ENCODE assay signal across 4 worm cellular contexts in genomic region chrIII:6374947-6375415, ce11.
TF ChIP-seq lines count a peak whose summit lies in the region.

Gene rps-13 (minus strand): TSS chrIII:6374997.
Gene nfx-1 (plus strand): TSS chrIII:6375379.

TF ChIP-seq in whole organism, L2 larva, 48 proteins besides CTCF, POLR2A, EP300 and RAD21 (continues in another document):
- TF ChIP-seq nhr-77 (tag; optimal IDR thresholded peaks at IDR 0.05; lab: Kevin White, UChicago) (no peak), C34F6.9 (tag; optimal IDR thresholded peaks at IDR 0.05; lab: Kevin White, UChicago) (peak; percentile 87), aly-2 (tag; optimal IDR thresholded peaks at IDR 0.05; lab: Kevin White, UChicago) (no peak), Y55F3AM.14 (GFP tag; optimal IDR thresholded peaks at IDR 0.05; lab: Kevin White, UChicago) (no peak), mdl-1 (tag; optimal IDR thresholded peaks at IDR 0.05; lab: Kevin White, UChicago) (peak; percentile 38 to 39), dmd-4 (tag; optimal IDR thresholded peaks at IDR 0.05; lab: Kevin White, UChicago) (no peak), egl-27 (tag; optimal IDR thresholded peaks at IDR 0.05; lab: Kevin White, UChicago) (peak; percentile 2), blmp-1 (tag; optimal IDR thresholded peaks at IDR 0.05; lab: Kevin White, UChicago; ENCODE audit: insufficient read depth) (peak; percentile 73), nhr-12 (tag; optimal IDR thresholded peaks at IDR 0.05; lab: Kevin White, UChicago) (no peak), nhr-6 (tag; optimal IDR thresholded peaks at IDR 0.05; lab: Kevin White, UChicago) (peak; percentile 32), lin-13 (GFP tag; optimal IDR thresholded peaks at IDR 0.05; lab: Kevin White, UChicago) (peak; percentile 79), sem-4 (tag; optimal IDR thresholded peaks at IDR 0.05; lab: Kevin White, UChicago) (no peak), ztf-4 (tag; optimal IDR thresholded peaks at IDR 0.05; lab: Kevin White, UChicago) (peak; percentile 40), snpc-4 (tag; optimal IDR thresholded peaks at IDR 0.05; lab: Kevin White, UChicago) (no peak), nhr-25 (tag; optimal IDR thresholded peaks at IDR 0.05; lab: Kevin White, UChicago) (peak; percentile 73), nhr-129 (tag; optimal IDR thresholded peaks at IDR 0.05; lab: Kevin White, UChicago) (peak; percentile 99), fos-1 (tag; optimal IDR thresholded peaks at IDR 0.05; lab: Kevin White, UChicago) (peak; percentile 77), mab-5 (tag; optimal IDR thresholded peaks at IDR 0.05; lab: Kevin White, UChicago) (peak; percentile 58), nhr-10 (tag; optimal IDR thresholded peaks at IDR 0.05; lab: Kevin White, UChicago) (peak; percentile 17), ceh-82 (tag; optimal IDR thresholded peaks at IDR 0.05; lab: Kevin White, UChicago) (peak; percentile 31), sma-9 (GFP tag; optimal IDR thresholded peaks at IDR 0.05; lab: Kevin White, UChicago) (peak; percentile 72), sma-9 (tag; optimal IDR thresholded peaks at IDR 0.05; lab: Kevin White, UChicago) (no peak), gmeb-1 (tag; optimal IDR thresholded peaks at IDR 0.05; lab: Kevin White, UChicago) (peak; percentile 77)

TF ChIP-seq in whole organism, L4 larva, 104 proteins besides CTCF, POLR2A, EP300 and RAD21 (continues in another document):
- TF ChIP-seq hlh-11 (tag; optimal IDR thresholded peaks at IDR 0.05; lab: Kevin White, UChicago) (peak; percentile 70), lin-38 (GFP tag; IDR thresholded peaks at IDR 0.05; lab: Robert Waterston, UW) (peak; percentile 57), duxl-1 (tag; optimal IDR thresholded peaks at IDR 0.05; lab: Kevin White, UChicago; ENCODE audit: poor library complexity) (no peak), pha-4 (GFP tag; IDR thresholded peaks at IDR 0.05; lab: Robert Waterston, UW) (no peak), pha-4 (tag; optimal IDR thresholded peaks at IDR 0.05; lab: Kevin White, UChicago) (peak; percentile 97), tra-1 (GFP tag; IDR thresholded peaks at IDR 0.05; lab: Robert Waterston, UW) (no peak), nhr-10 (tag; optimal IDR thresholded peaks at IDR 0.05; lab: Kevin White, UChicago) (peak; percentile 41), dmd-9 (GFP tag; IDR thresholded peaks at IDR 0.05; lab: Robert Waterston, UW) (no peak), tag-97 (GFP tag; IDR thresholded peaks at IDR 0.05; lab: Robert Waterston, UW) (no peak), dmd-6 (GFP tag; IDR thresholded peaks at IDR 0.05; lab: Robert Waterston, UW) (0 out of 2 replicates have a peak, but pooled peaks have one; percentile 16), nhr-11 (tag; optimal IDR thresholded peaks at IDR 0.05; lab: Kevin White, UChicago) (peak; percentile 80), mep-1 (tag; optimal IDR thresholded peaks at IDR 0.05; lab: Kevin White, UChicago) (peak; percentile 85), Y48G9A.11 (GFP tag; IDR thresholded peaks at IDR 0.05; lab: Robert Waterston, UW) (no peak), pqm-1 (tag; optimal IDR thresholded peaks at IDR 0.05; lab: Kevin White, UChicago) (peak; percentile 2), mxl-3 (GFP tag; optimal IDR thresholded peaks at IDR 0.05; lab: Kevin White, UChicago) (peak; percentile 43), zfp-3 (GFP tag; conservative IDR thresholded peaks at IDR 0.05; lab: Robert Waterston, UW) (no peak), nhr-41 (GFP tag; IDR thresholded peaks at IDR 0.05; lab: Robert Waterston, UW) (no peak), egl-43 (GFP tag; IDR thresholded peaks at IDR 0.05; lab: Robert Waterston, UW) (no peak), nhr-237 (tag; optimal IDR thresholded peaks at IDR 0.05; lab: Kevin White, UChicago) (no peak), unc-130 (GFP tag; optimal IDR thresholded peaks at IDR 0.05; lab: Kevin White, UChicago) (peak; percentile 54), rbr-2 (tag; optimal IDR thresholded peaks at IDR 0.05; lab: Kevin White, UChicago) (peak; percentile 61), nhr-6 (tag; optimal IDR thresholded peaks at IDR 0.05; lab: Kevin White, UChicago) (peak; percentile 69), lin-1 (GFP tag; IDR thresholded peaks at IDR 0.05; lab: Robert Waterston, UW) (no peak), ces-1 (GFP tag; optimal IDR thresholded peaks at IDR 0.05; lab: Kevin White, UChicago) (no peak), sdz-12 (GFP tag; optimal IDR thresholded peaks at IDR 0.05; lab: Kevin White, UChicago) (no peak)

TF ChIP-seq in whole organism, late embryonic, 69 proteins besides CTCF, POLR2A, EP300 and RAD21 (continues in another document):
- TF ChIP-seq ceh-14 (tag; optimal IDR thresholded peaks at IDR 0.05; lab: Kevin White, UChicago) (no peak), F13H6.1 (tag; optimal IDR thresholded peaks at IDR 0.05; lab: Kevin White, UChicago) (no peak), tbx-7 (tag; optimal IDR thresholded peaks at IDR 0.05; lab: Kevin White, UChicago) (no peak), dmd-4 (tag; optimal IDR thresholded peaks at IDR 0.05; lab: Kevin White, UChicago; ENCODE audit: borderline replicate concordance) (no peak), pha-2 (tag; optimal IDR thresholded peaks at IDR 0.05; lab: Kevin White, UChicago) (no peak), hlh-6 (tag; optimal IDR thresholded peaks at IDR 0.05; lab: Kevin White, UChicago) (no peak), hlh-13 (GFP tag; optimal IDR thresholded peaks at IDR 0.05; lab: Kevin White, UChicago) (no peak), rnt-1 (tag; optimal IDR thresholded peaks at IDR 0.05; lab: Kevin White, UChicago) (peak; percentile 66), pha-4 (tag; optimal IDR thresholded peaks at IDR 0.05; lab: Kevin White, UChicago) (no peak), hlh-15 (tag; optimal IDR thresholded peaks at IDR 0.05; lab: Kevin White, UChicago) (no peak), ceh-24 (tag; optimal IDR thresholded peaks at IDR 0.05; lab: Kevin White, UChicago) (no peak), ztf-16 (tag; optimal IDR thresholded peaks at IDR 0.05; lab: Kevin White, UChicago) (no peak), pat-9 (tag; optimal IDR thresholded peaks at IDR 0.05; lab: Kevin White, UChicago) (no peak), ceh-19 (GFP tag; optimal IDR thresholded peaks at IDR 0.05; lab: Kevin White, UChicago) (no peak), C38D4.7 (GFP tag; optimal IDR thresholded peaks at IDR 0.05; lab: Kevin White, UChicago) (no peak), ceh-34 (tag; optimal IDR thresholded peaks at IDR 0.05; lab: Kevin White, UChicago) (peak; percentile 43), elt-4 (tag; optimal IDR thresholded peaks at IDR 0.05; lab: Kevin White, UChicago) (no peak), sdc-2 (tag; optimal IDR thresholded peaks at IDR 0.05; lab: Kevin White, UChicago) (no peak), dve-1 (tag; optimal IDR thresholded peaks at IDR 0.05; lab: Kevin White, UChicago) (peak; percentile 14), ets-4 (tag; optimal IDR thresholded peaks at IDR 0.05; lab: Kevin White, UChicago) (peak; percentile 25), zip-5 (tag; optimal IDR thresholded peaks at IDR 0.05; lab: Kevin White, UChicago) (no peak), npax-4 (tag; optimal IDR thresholded peaks at IDR 0.05; lab: Kevin White, UChicago) (no peak), nfya-1 (tag; optimal IDR thresholded peaks at IDR 0.05; lab: Kevin White, UChicago) (peak; percentile 93), eyg-1 (tag; optimal IDR thresholded peaks at IDR 0.05; lab: Kevin White, UChicago) (no peak), ceh-48 (tag; optimal IDR thresholded peaks at IDR 0.05; lab: Kevin White, UChicago) (peak; percentile 50), sox-2 (GFP tag; IDR thresholded peaks at IDR 0.05; lab: Robert Waterston, UW) (no peak), syd-9 (tag; optimal IDR thresholded peaks at IDR 0.05; lab: Kevin White, UChicago) (no peak)

TF ChIP-seq in whole organism, mixed stage, embryonic, 35 proteins besides CTCF, POLR2A, EP300 and RAD21 (continues in another document):
- TF ChIP-seq ham-2 (GFP tag; optimal IDR thresholded peaks at IDR 0.05; lab: Kevin White, UChicago) (peak; percentile 34), lsy-2 (tag; optimal IDR thresholded peaks at IDR 0.05; lab: Kevin White, UChicago) (peak; percentile 98), lin-13 (tag; optimal IDR thresholded peaks at IDR 0.05; lab: Kevin White, UChicago) (peak; percentile 68), elt-1 (tag; optimal IDR thresholded peaks at IDR 0.05; lab: Kevin White, UChicago; ENCODE audit: borderline replicate concordance, insufficient read depth) (no peak), blmp-1 (tag; optimal IDR thresholded peaks at IDR 0.05; lab: Kevin White, UChicago) (no peak), nhr-28 (tag; optimal IDR thresholded peaks at IDR 0.05; lab: Kevin White, UChicago) (no peak), nhr-237 (tag; optimal IDR thresholded peaks at IDR 0.05; lab: Kevin White, UChicago) (peak; percentile 59), ces-1 (GFP tag; optimal IDR thresholded peaks at IDR 0.05; lab: Kevin White, UChicago) (no peak), hlh-1 (tag; optimal IDR thresholded peaks at IDR 0.05; lab: Kevin White, UChicago) (peak; percentile 65), ceh-39 (tag; optimal IDR thresholded peaks at IDR 0.05; lab: Kevin White, UChicago) (peak; percentile 30), pha-4 (tag; optimal IDR thresholded peaks at IDR 0.05; lab: Kevin White, UChicago) (peak; percentile 88), nhr-12 (tag; optimal IDR thresholded peaks at IDR 0.05; lab: Kevin White, UChicago) (no peak), bed-3 (GFP tag; optimal IDR thresholded peaks at IDR 0.05; lab: Kevin White, UChicago) (no peak), cnd-1 (tag; optimal IDR thresholded peaks at IDR 0.05; lab: Kevin White, UChicago) (no peak), snpc-4 (tag; optimal IDR thresholded peaks at IDR 0.05; lab: Kevin White, UChicago) (no peak), mab-5 (tag; optimal IDR thresholded peaks at IDR 0.05; lab: Kevin White, UChicago) (no peak), nhr-2 (tag; optimal IDR thresholded peaks at IDR 0.05; lab: Kevin White, UChicago) (peak; percentile 56), zip-8 (tag; optimal IDR thresholded peaks at IDR 0.05; lab: Kevin White, UChicago) (no peak), elt-3 (tag; optimal IDR thresholded peaks at IDR 0.05; lab: Kevin White, UChicago) (no peak), nhr-76 (tag; optimal IDR thresholded peaks at IDR 0.05; lab: Kevin White, UChicago) (no peak), flh-1 (GFP tag; optimal IDR thresholded peaks at IDR 0.05; lab: Kevin White, UChicago) (no peak), drap-1 (GFP tag; optimal IDR thresholded peaks at IDR 0.05; lab: Kevin White, UChicago) (peak; percentile 2), M03D4.4 (tag; optimal IDR thresholded peaks at IDR 0.05; lab: Kevin White, UChicago) (no peak), lin-32 (GFP tag; optimal IDR thresholded peaks at IDR 0.05; lab: Kevin White, UChicago) (no peak), mls-2 (tag; optimal IDR thresholded peaks at IDR 0.05; lab: Kevin White, UChicago) (peak; percentile 20), unc-39 (tag; optimal IDR thresholded peaks at IDR 0.05; lab: Kevin White, UChicago) (no peak), ceh-43 (GFP tag; optimal IDR thresholded peaks at IDR 0.05; lab: Kevin White, UChicago) (no peak), tbx-8 (GFP tag; optimal IDR thresholded peaks at IDR 0.05; lab: Kevin White, UChicago) (no peak), unc-62 (GFP tag; optimal IDR thresholded peaks at IDR 0.05; lab: Kevin White, UChicago) (no peak), sptf-1 (tag; optimal IDR thresholded peaks at IDR 0.05; lab: Kevin White, UChicago) (no peak)
